Fruit fly (Drosophila melanogaster): ENCODE results near the gene HP6.
A peak's percentile ranks its signal among the peaks of the same experiment; 100 is the strongest.

DNA sequence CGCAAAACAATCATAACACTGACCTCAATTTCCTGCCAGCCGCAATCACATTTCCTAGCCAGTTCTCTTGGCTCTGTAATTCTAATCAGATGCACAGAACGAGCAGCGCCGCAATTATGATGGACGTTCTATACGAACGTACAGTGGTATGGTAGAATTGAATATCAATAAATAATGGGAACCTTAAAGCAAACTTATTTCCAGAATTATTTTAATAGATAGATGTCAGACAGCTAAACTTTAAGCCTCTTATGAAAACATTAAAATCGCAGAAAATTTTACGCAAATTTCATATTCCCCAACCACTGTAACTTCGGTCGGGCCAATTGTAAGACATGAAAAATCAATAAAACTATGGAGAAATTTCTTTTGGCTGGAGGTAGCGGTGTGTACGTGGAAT is 41.2 kb upstream of the HP6 start:
- TF ChIP-seq CG9139 (GFP tag; optimal IDR thresholded peaks at IDR 0.05) (no peak), Sox102F (GFP tag; optimal IDR thresholded peaks at IDR 0.05) (no peak), CG1621 (tag; optimal IDR thresholded peaks at IDR 0.05) (no peak), dsx (GFP tag; optimal IDR thresholded peaks at IDR 0.05; ENCODE audit: poor library complexity, severe bottlenecking) (no peak), CG15336 (GFP tag; IDR thresholded peaks at IDR 0.05) (peak; percentile 80), Lpt (GFP tag; optimal IDR thresholded peaks at IDR 0.05) (peak; percentile 23), eg (GFP tag; IDR thresholded peaks at IDR 0.05) (peak; percentile 82), ss (GFP tag; optimal IDR thresholded peaks at IDR 0.05) (no peak), vri (GFP tag; optimal IDR thresholded peaks at IDR 0.05) (no peak), OdsH (GFP tag; optimal IDR thresholded peaks at IDR 0.05) (peak; percentile 42), Hr4 (GFP tag; optimal IDR thresholded peaks at IDR 0.05) (peak; percentile 56)

All from whole organism, prepupa.